Worm (Caenorhabditis elegans): ENCODE results near the gene K12B6.11.
A peak's percentile ranks its signal among the peaks of the same experiment; 100 is the strongest.

DNA sequence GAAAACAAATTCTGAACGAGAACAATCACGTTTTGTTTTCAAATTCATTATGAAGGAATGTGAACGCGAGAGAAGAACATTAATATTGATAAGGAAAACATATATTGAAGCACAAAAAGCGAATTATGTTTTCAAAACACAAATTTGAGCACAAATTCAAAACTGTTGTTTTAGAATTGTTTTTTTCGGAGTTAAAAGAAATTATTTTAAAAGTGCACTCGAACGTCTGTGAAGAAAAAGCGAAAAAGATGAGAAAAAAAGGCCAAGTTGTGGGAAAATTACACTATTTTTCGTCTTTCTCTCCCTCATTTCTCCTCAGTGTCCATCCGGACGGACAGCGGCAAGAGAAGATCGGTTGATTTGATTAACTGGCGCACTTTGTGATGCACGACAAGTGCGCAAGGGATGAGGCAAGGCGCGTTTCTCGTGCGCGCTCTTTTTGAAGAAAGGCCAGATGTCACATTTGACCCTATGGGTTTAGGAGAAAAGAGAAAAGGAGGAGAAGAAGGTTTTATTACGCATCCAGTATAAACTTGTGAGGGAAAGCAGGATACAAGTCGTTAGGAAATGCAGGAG is 21.4 kb upstream of the K12B6.11 start, which contains the start of gene mrck-1:
- no peak for TF ChIP-seq F10E7.11 (tag; optimal IDR thresholded peaks at IDR 0.05)
- TF ChIP-seq gei-17 (GFP tag; optimal IDR thresholded peaks at IDR 0.05), result peak; percentile 36
- TF ChIP-seq hmg-20 (GFP tag; IDR thresholded peaks at IDR 0.05), result peak; percentile 68; the same call in 1 of the 2 replicates
- TF ChIP-seq unc-62 (GFP tag; optimal IDR thresholded peaks at IDR 0.05), result no peak

Measured in whole organism, young adult.